Fruit fly (Drosophila melanogaster) whole organism, embryonic: Measurements from ENCODE around the gene osy.

Experiments
- Abd-B ChIP-seq: fragments of 200-800 bp; sonication (Bioruptor generic); optimal IDR thresholded peaks from 2 replicates; lab custom pipeline; 2018; ENCODE audit warnings: missing biosample characterization, mild to moderate bottlenecking, missing genetic modification characterization, moderate library complexity
- Atf-2 ChIP-seq: fragments of 200-800 bp; sonication (Bioruptor generic); optimal IDR thresholded peaks from 2 replicates; lab custom pipeline; 2016; ENCODE audit warnings: missing biosample characterization, missing genetic modification characterization
- CG11504 ChIP-seq: fragments of 200-800 bp; sonication (Bioruptor generic); optimal IDR thresholded peaks from 3 replicates; lab custom pipeline; 2019; ENCODE audit warnings: missing biosample characterization, mild to moderate bottlenecking, missing genetic modification characterization, moderate library complexity
- CG13296 ChIP-seq: fragments of 200-800 bp; sonication (Bioruptor generic); optimal IDR thresholded peaks from 3 replicates; lab custom pipeline; 2018; ENCODE audit warnings: missing biosample characterization, mild to moderate bottlenecking, missing genetic modification characterization
- CG15514 ChIP-seq: fragments of 200-800 bp; sonication (Bioruptor generic); optimal IDR thresholded peaks from 3 replicates; lab custom pipeline; 2017; ENCODE audit warnings: missing biosample characterization, missing genetic modification characterization, mild to moderate bottlenecking, moderate library complexity, missing genetic modification reagents
- CG31441 ChIP-seq: fragments of 200-800 bp; sonication (Bioruptor generic); IDR thresholded peaks from 2 replicates; pipeline ENCODE4 v1.3.6; 2022; ENCODE audit warnings: missing biosample characterization, missing genetic modification characterization
- CG3281 ChIP-seq: fragments of 200-800 bp; sonication (Bioruptor generic); optimal IDR thresholded peaks from 3 replicates; lab custom pipeline; 2017; ENCODE audit warnings: missing biosample characterization, mild to moderate bottlenecking, missing genetic modification characterization
- CG3847 ChIP-seq: fragments of 200-800 bp; sonication (Bioruptor generic); IDR thresholded peaks from 2 replicates; pipeline ENCODE4 v1.3.6; 2022; ENCODE audit warnings: missing biosample characterization, missing genetic modification characterization
- CG4282 ChIP-seq: fragments of 200-800 bp; sonication (Bioruptor generic); optimal IDR thresholded peaks from 2 replicates; lab custom pipeline; 2016; ENCODE audit warnings: missing biosample characterization, missing genetic modification characterization
- CG7839 ChIP-seq: fragments of 200-800 bp; sonication (Bioruptor generic); optimal IDR thresholded peaks from 3 replicates; lab custom pipeline; 2018; ENCODE audit warnings: missing biosample characterization, mild to moderate bottlenecking, missing genetic modification characterization, moderate library complexity
- CG8765 ChIP-seq: fragments of 200-800 bp; sonication (Bioruptor generic); IDR thresholded peaks from 2 replicates; pipeline ENCODE4 v1.3.6; 2022; ENCODE audit warnings: missing biosample characterization, missing genetic modification characterization
- CG9727 ChIP-seq: fragments of 200-800 bp; sonication (Bioruptor generic); optimal IDR thresholded peaks from 3 replicates; lab custom pipeline; 2017; ENCODE audit warnings: missing biosample characterization, mild to moderate bottlenecking, missing genetic modification characterization
- CG9876 ChIP-seq: fragments of 200-800 bp; sonication (Bioruptor generic); optimal IDR thresholded peaks from 2 replicates; lab custom pipeline; 2016; ENCODE audit warnings: missing biosample characterization, missing genetic modification characterization
- CrebB ChIP-seq: fragments of 200-800 bp; sonication (Bioruptor generic); optimal IDR thresholded peaks from 3 replicates; lab custom pipeline; 2018; ENCODE audit warnings: missing biosample characterization, mild to moderate bottlenecking, missing genetic modification characterization
- E2f1 ChIP-seq: fragments of 200-800 bp; sonication (Bioruptor generic); IDR thresholded peaks from 2 replicates; pipeline ENCODE4 v1.3.6; 2022; ENCODE audit warnings: missing biosample characterization, missing genetic modification characterization
- Fer1 ChIP-seq: fragments of 200-800 bp; sonication (Bioruptor generic); optimal IDR thresholded peaks from 2 replicates; lab custom pipeline; 2017; ENCODE audit warnings: missing biosample characterization, mild to moderate bottlenecking, missing genetic modification characterization
- Fer3 ChIP-seq: fragments of 200-800 bp; sonication (Bioruptor generic); optimal IDR thresholded peaks from 2 replicates; lab custom pipeline; 2018; ENCODE audit warnings: missing biosample characterization, mild to moderate bottlenecking, missing genetic modification characterization, moderate library complexity
- H15 ChIP-seq: fragments of 200-800 bp; sonication (Bioruptor generic); IDR thresholded peaks from 3 replicates; pipeline ENCODE4 v1.3.6; 2022; ENCODE audit warnings: missing biosample characterization, missing genetic modification characterization
- Oli ChIP-seq: fragments of 200-800 bp; sonication (Bioruptor generic); optimal IDR thresholded peaks from 2 replicates; lab custom pipeline; 2018; ENCODE audit warnings: missing biosample characterization, mild to moderate bottlenecking, missing genetic modification characterization, moderate library complexity
- Poxn ChIP-seq: fragments of 200-800 bp; sonication (Bioruptor generic); IDR thresholded peaks from 2 replicates; pipeline ENCODE4 v1.3.6; 2022; ENCODE audit warnings: missing biosample characterization, missing genetic modification characterization
- fru ChIP-seq: fragments of >200 bp; optimal IDR thresholded peaks from 2 replicates; lab custom pipeline; 2017
- ftz-f1 ChIP-seq: fragments of 200-800 bp; sonication (Bioruptor generic); optimal IDR thresholded peaks from 2 replicates; lab custom pipeline; 2016; ENCODE audit warnings: missing biosample characterization, missing genetic modification characterization
- grau ChIP-seq: fragments of 200-800 bp; optimal IDR thresholded peaks from 3 replicates; lab custom pipeline; 2019; ENCODE audit warnings: missing biosample characterization, mild to moderate bottlenecking, missing genetic modification characterization, moderate library complexity
- gsb ChIP-seq: fragments of 200-800 bp; sonication (Bioruptor generic); IDR thresholded peaks from 2 replicates; pipeline ENCODE4 v1.3.6; 2022; ENCODE audit warnings: missing biosample characterization, missing genetic modification characterization
- prd ChIP-seq, 3 experiments: fragments of >200 bp in 2 of 3; fragments of 200-800 bp in 1 of 3; sonication (Bioruptor generic) in 1 of 3; optimal IDR thresholded peaks in 2 of 3; IDR thresholded peaks in 1 of 3; 2 replicates in 2 of 3; 3 replicates in 1 of 3; pipeline versions ENCODE4 v1.3.6 to Lab custom; 2017 to 2022; ENCODE audit warnings: missing biosample characterization in 1 of 3, missing genetic modification characterization in 1 of 3
- pros ChIP-seq: fragments of 200-800 bp; sonication (Bioruptor generic); optimal IDR thresholded peaks from 3 replicates; lab custom pipeline; 2019; ENCODE audit warnings: missing biosample characterization, mild to moderate bottlenecking, missing genetic modification characterization, moderate library complexity
- run ChIP-seq: fragments of 200-800 bp; sonication (Bioruptor generic); optimal IDR thresholded peaks from 3 replicates; lab custom pipeline; 2018; ENCODE audit warnings: missing biosample characterization, mild to moderate bottlenecking, missing genetic modification characterization
- stc ChIP-seq: fragments of 200-800 bp; sonication (Bioruptor generic); IDR thresholded peaks from 2 replicates; pipeline ENCODE4 v1.3.6; 2022; ENCODE audit warnings: missing biosample characterization, missing genetic modification characterization
- stwl ChIP-seq: fragments of 200-800 bp; sonication (Bioruptor generic); optimal IDR thresholded peaks from 3 replicates; lab custom pipeline; 2018; ENCODE audit warnings: missing biosample characterization, mild to moderate bottlenecking, missing genetic modification characterization, moderate library complexity
- sug ChIP-seq: fragments of 200-800 bp; optimal IDR thresholded peaks from 2 replicates; lab custom pipeline; 2019; ENCODE audit warnings: missing biosample characterization, mild to moderate bottlenecking, missing genetic modification characterization, moderate library complexity
- ttk ChIP-seq: fragments of 200-800 bp; sonication (Bioruptor generic); IDR thresholded peaks from 2 replicates; pipeline ENCODE4 v2.1.2; 2022; ENCODE audit warnings: missing biosample characterization, missing genetic modification characterization
- yki ChIP-seq: fragments of >200 bp; optimal IDR thresholded peaks from 3 replicates; lab custom pipeline; 2018

Gene osy

dm6 chr3R:26409780-26410179, 91.6 kb downstream of the osy start (continued):
- TF ChIP-seq pros (GFP tag; lab: Kevin White, UChicago) (no peak), Atf-2 (no peak), stc (GFP tag; lab: Robert Waterston, UW) (peak; percentile 60; the same call in 1 of the 2 replicates), CG31441 (GFP tag; lab: Robert Waterston, UW) (peak; percentile 34; the same call in 1 of the 2 replicates), run (tag; lab: Kevin White, UChicago) (no peak), gsb (peak; percentile 43; the same call in 1 of the 2 replicates), CG4282 (GFP tag; lab: Kevin White, UChicago) (no peak), CG9876 (no peak), sug (tag; lab: Kevin White, UChicago) (no peak), CrebB (no peak), fru (no peak), CG3281 (GFP tag; lab: Kevin White, UChicago) (peak; percentile 0), Oli (tag; lab: Kevin White, UChicago) (no peak), Fer3 (tag; lab: Kevin White, UChicago) (peak; percentile 32), CG8765 (no peak), CG15514 (GFP tag; lab: Kevin White, UChicago) (no peak), stwl (tag; lab: Kevin White, UChicago) (no peak), yki (lab: Kevin White, UChicago) (no peak), CG13296 (GFP tag; lab: Kevin White, UChicago) (peak; percentile 38), CG7839 (peak; percentile 67), Abd-B (GFP tag; lab: Kevin White, UChicago) (peak; percentile 12), CG11504 (tag; lab: Kevin White, UChicago) (peak; percentile 62), Fer1 (GFP tag; lab: Kevin White, UChicago) (no peak), grau (tag; lab: Kevin White, UChicago) (no peak), ttk (peak; percentile 53), CG3847 (no peak), H15 (0 out of 3 replicates have a peak, but pooled peaks have one; percentile 43), E2f1 (GFP tag; lab: Robert Waterston, UW) (peak; percentile 45; the same call in 1 of the 2 replicates), Poxn (GFP tag; lab: Robert Waterston, UW) (no peak), CG9727 (GFP tag; lab: Kevin White, UChicago) (no peak), prd (optimal IDR thresholded peaks at IDR 0.05; lab: Kevin White, UChicago) (no peak), prd (GFP tag; IDR thresholded peaks at IDR 0.05; lab: Robert Waterston, UW) (peak; percentile 30; the same call in 1 of the 3 replicates), ftz-f1 (no peak)
